Worm (Caenorhabditis elegans) whole organism, L4/young adult: ENCODE measurements around the gene flcn-1.

Experiments
- W03F9.2 ChIP-seq: fragments of 150-350 bp; optimal IDR thresholded peaks from 2 replicates; lab custom pipeline; 2014; ENCODE audit warnings: missing biosample characterization, missing genetic modification characterization
- dao-5 ChIP-seq: sonication (generic microtip); optimal IDR thresholded peaks from 2 replicates; lab custom pipeline; 2016; ENCODE audit warnings: missing genotype, missing genetic modification characterization, moderate library complexity, missing compliant biosample characterization
- him-1 ChIP-seq: sonication (generic microtip); optimal IDR thresholded peaks from 2 replicates; lab custom pipeline; 2016; ENCODE audit warnings: missing genotype, missing genetic modification reagents, missing genetic modification characterization, missing compliant biosample characterization

flcn-1 gene

DNA sequence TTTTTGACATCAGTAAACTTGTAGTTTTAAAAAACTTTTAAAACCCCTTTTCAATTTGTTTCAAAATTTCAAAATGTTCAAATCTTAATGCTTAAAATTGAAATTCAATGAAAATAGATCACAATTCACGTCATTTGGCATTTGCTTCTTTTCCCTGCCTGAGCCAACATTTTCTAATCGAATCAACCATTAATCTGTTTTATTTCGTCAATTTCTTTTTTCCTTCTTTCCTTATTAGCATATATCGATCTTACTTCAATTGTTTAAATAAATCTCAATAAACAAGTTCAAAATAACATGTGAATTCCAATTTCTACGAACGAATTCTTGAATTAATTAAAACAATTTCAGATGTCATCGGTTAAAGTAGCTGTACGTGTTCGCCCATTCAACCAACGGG is 67.0 kb downstream of the flcn-1 start:
- no peak for TF ChIP-seq W03F9.2 (tag; lab: Kevin White, UChicago)
- no peak for TF ChIP-seq dao-5
- no peak for TF ChIP-seq him-1 (tag; lab: Kevin White, UChicago)
